Fruit fly (Drosophila melanogaster): ENCODE measurements around the gene Scgbeta.

dm6 chr3R:12422379-12422975 is at the start of gene Scgbeta, which contains the start of gene CG17202:
- no peak for TF ChIP-seq CG7045 (GFP tag; optimal IDR thresholded peaks at IDR 0.05)
- peak; percentile 22 for TF ChIP-seq cic (GFP tag; optimal IDR thresholded peaks at IDR 0.05)
- TF ChIP-seq Crg-1 (GFP tag; optimal IDR thresholded peaks at IDR 0.05), result no peak
- no peak for TF ChIP-seq pad (GFP tag; optimal IDR thresholded peaks at IDR 0.05)
- peak; percentile 13 for TF ChIP-seq CG11617 (GFP tag; optimal IDR thresholded peaks at IDR 0.05)
- no peak for TF ChIP-seq CG14711 (tag; optimal IDR thresholded peaks at IDR 0.05)
- no peak for TF ChIP-seq kay (GFP tag; ENCODE audit: borderline replicate concordance)
- no peak for TF ChIP-seq CG33017 (tag; optimal IDR thresholded peaks at IDR 0.05)
- no peak for TF ChIP-seq CG5204 (GFP tag; optimal IDR thresholded peaks at IDR 0.05)
- TF ChIP-seq Hr96 (GFP tag; optimal IDR thresholded peaks at IDR 0.05), result no peak
- no peak for TF ChIP-seq cnc (optimal IDR thresholded peaks at IDR 0.05)
- TF ChIP-seq Mnt (GFP tag; optimal IDR thresholded peaks at IDR 0.05), result no peak
- no peak for TF ChIP-seq Clk (GFP tag; optimal IDR thresholded peaks at IDR 0.05)

All from whole organism, adult.